Fruit fly (Drosophila melanogaster): ENCODE measurements around the gene CG4239.

CG4239 gene

DNA sequence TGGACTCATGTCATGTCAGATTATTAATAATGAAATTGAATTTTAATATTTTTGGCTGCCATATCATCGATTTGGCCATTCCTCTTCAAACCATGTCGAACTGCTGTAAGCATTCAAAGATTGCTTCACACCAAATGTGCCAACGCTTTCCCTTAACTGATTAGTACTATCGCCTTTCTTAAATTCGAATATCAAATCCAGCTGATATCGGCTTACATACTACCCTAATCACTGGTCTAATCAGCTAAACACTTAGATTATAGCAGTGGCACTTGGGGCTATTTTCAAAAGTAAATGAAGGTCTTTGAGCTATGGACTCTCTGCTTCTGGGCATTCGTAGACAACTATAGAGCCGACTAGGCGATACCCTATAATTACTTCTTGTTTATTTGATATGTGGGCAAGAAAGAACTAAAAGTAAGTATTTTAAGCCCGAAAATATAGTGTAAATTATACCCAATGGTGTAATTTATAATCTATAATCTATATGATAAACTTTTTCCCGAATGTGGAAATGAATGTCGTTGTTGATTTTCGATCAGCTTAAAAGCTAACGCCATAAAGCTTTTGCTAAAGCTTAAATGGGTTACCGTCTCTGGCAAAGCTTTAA lies 18.8 kb downstream of the CG4239 start (continued):
- peak; percentile 65 for TF ChIP-seq odd (GFP tag; optimal IDR thresholded peaks at IDR 0.05)
- peak; percentile 84 for TF ChIP-seq CG12391 (tag; optimal IDR thresholded peaks at IDR 0.05)
- no peak for TF ChIP-seq Doc3 (GFP tag; IDR thresholded peaks at IDR 0.05; ENCODE audit: partially characterized antibody)
- TF ChIP-seq Stat92E (GFP tag; optimal IDR thresholded peaks at IDR 0.05), result no peak
- no peak for TF ChIP-seq Doc2 (GFP tag; IDR thresholded peaks at IDR 0.05)
- TF ChIP-seq Tbp (GFP tag; optimal IDR thresholded peaks at IDR 0.05), result no peak
- no peak for TF ChIP-seq eve (GFP tag; optimal IDR thresholded peaks at IDR 0.05)
- no peak for TF ChIP-seq Bgb (GFP tag; IDR thresholded peaks at IDR 0.05; ENCODE audit: partially characterized antibody)
- peak; percentile 52 for TF ChIP-seq Oaz (GFP tag; IDR thresholded peaks at IDR 0.05)
- TF ChIP-seq CG14667 (GFP tag; IDR thresholded peaks at IDR 0.05), result peak; percentile 60
- TF ChIP-seq hbn (GFP tag; IDR thresholded peaks at IDR 0.05; ENCODE audit: partially characterized antibody), result no peak
- TF ChIP-seq MESR4 (GFP tag; optimal IDR thresholded peaks at IDR 0.05), result no peak
- peak; percentile 45 for TF ChIP-seq maf-S (GFP tag; optimal IDR thresholded peaks at IDR 0.05)
- TF ChIP-seq ems (GFP tag; optimal IDR thresholded peaks at IDR 0.05), result peak; percentile 62
- peak; percentile 22 for TF ChIP-seq CG5180 (GFP tag; optimal IDR thresholded peaks at IDR 0.05)
- peak; percentile 8 for TF ChIP-seq CG3838 (GFP tag; optimal IDR thresholded peaks at IDR 0.05)
- TF ChIP-seq CG6813 (GFP tag; optimal IDR thresholded peaks at IDR 0.05), result peak; percentile 67
- peak; percentile 81 for TF ChIP-seq CG6854 (GFP tag; optimal IDR thresholded peaks at IDR 0.05)
- no peak for TF ChIP-seq BEAF-32 (GFP tag; optimal IDR thresholded peaks at IDR 0.05)
- no peak for TF ChIP-seq Sox100B (GFP tag; optimal IDR thresholded peaks at IDR 0.05)
- no peak for TF ChIP-seq CG30431 (GFP tag; optimal IDR thresholded peaks at IDR 0.05)
- peak; percentile 50 for TF ChIP-seq Adf1 (GFP tag; IDR thresholded peaks at IDR 0.05)
- TF ChIP-seq Sry-δ (GFP tag; optimal IDR thresholded peaks at IDR 0.05), result peak; percentile 14
- TF ChIP-seq NC2β (GFP tag; optimal IDR thresholded peaks at IDR 0.05), result no peak
- TF ChIP-seq CG10543 (GFP tag; optimal IDR thresholded peaks at IDR 0.05), result peak; percentile 44
- no peak for TF ChIP-seq Lim3 (GFP tag; IDR thresholded peaks at IDR 0.05)
- TF ChIP-seq fd64A (GFP tag; optimal IDR thresholded peaks at IDR 0.05), result no peak
- TF ChIP-seq HLH3B (GFP tag; IDR thresholded peaks at IDR 0.05), result peak; percentile 83
- TF ChIP-seq pan (optimal IDR thresholded peaks at IDR 0.05), result no peak
- TF ChIP-seq pan (GFP tag; optimal IDR thresholded peaks at IDR 0.05 in 1 of 2, IDR thresholded peaks at IDR 0.05 in 1 of 2), result peak in 1 of 2 experiments; percentile 84
- no peak for TF ChIP-seq chinmo (GFP tag; IDR thresholded peaks at IDR 0.05; ENCODE audit: partially characterized antibody)
- no peak for TF ChIP-seq CG16813 (GFP tag; IDR thresholded peaks at IDR 0.05; ENCODE audit: partially characterized antibody)
- TF ChIP-seq CG17359 (tag; optimal IDR thresholded peaks at IDR 0.05), result peak; percentile 86
- TF ChIP-seq Dbx (GFP tag; IDR thresholded peaks at IDR 0.05), result peak; percentile 71; the same call in 2 of the 3 replicates
- peak; percentile 56 for TF ChIP-seq ewg (GFP tag; optimal IDR thresholded peaks at IDR 0.05)
- TF ChIP-seq Usf (GFP tag; optimal IDR thresholded peaks at IDR 0.05), result peak; percentile 23
- TF ChIP-seq exex (tag; optimal IDR thresholded peaks at IDR 0.05), result peak; percentile 99
- no peak for TF ChIP-seq CG4854 (GFP tag; optimal IDR thresholded peaks at IDR 0.05)
- no peak for TF ChIP-seq ab (GFP tag; optimal IDR thresholded peaks at IDR 0.05)
- TF ChIP-seq CG13123 (GFP tag; optimal IDR thresholded peaks at IDR 0.05), result no peak
- TF ChIP-seq eyg (GFP tag; optimal IDR thresholded peaks at IDR 0.05), result peak; percentile 1
- peak; percentile 78 for TF ChIP-seq CG30403 (GFP tag; optimal IDR thresholded peaks at IDR 0.05)
- TF ChIP-seq CG12155 (GFP tag; optimal IDR thresholded peaks at IDR 0.05), result no peak
- TF ChIP-seq Rx (GFP tag; IDR thresholded peaks at IDR 0.05), result peak; percentile 63
- peak; percentile 43 for TF ChIP-seq CG10462 (GFP tag; optimal IDR thresholded peaks at IDR 0.05)
- no peak for TF ChIP-seq nau (GFP tag; optimal IDR thresholded peaks at IDR 0.05)
- TF ChIP-seq CG4328 (GFP tag; optimal IDR thresholded peaks at IDR 0.05), result peak; percentile 9
- peak; percentile 56 for TF ChIP-seq E2f2 (GFP tag; IDR thresholded peaks at IDR 0.05)
- no peak for TF ChIP-seq Neu2 (GFP tag; optimal IDR thresholded peaks at IDR 0.05; ENCODE audit: borderline replicate concordance)

Measured in whole organism, embryonic.